Fruit fly (Drosophila melanogaster) whole organism, pupa: ENCODE measurements around the gene Sfp24F.

Source experiments
- CG10348 ChIP-seq: fragments of 200-800 bp; sonication (Bioruptor generic); IDR thresholded peaks from 2 replicates; pipeline ENCODE4 v1.3.6; 2022; ENCODE audit warnings: missing biosample characterization, missing genetic modification characterization
- CG12605 ChIP-seq: fragments of 200-800 bp; sonication (Bioruptor generic); IDR thresholded peaks from 2 replicates; pipeline ENCODE4 v1.3.6; 2022; ENCODE audit warnings: missing biosample characterization, missing genetic modification characterization
- CG13204 ChIP-seq: fragments of 200-800 bp; sonication (Bioruptor generic); optimal IDR thresholded peaks from 2 replicates; lab custom pipeline; 2018; ENCODE audit warnings: missing biosample characterization, mild to moderate bottlenecking, missing genetic modification characterization, moderate library complexity
- CG14655 ChIP-seq: fragments of 200-800 bp; sonication (Bioruptor generic); optimal IDR thresholded peaks from 3 replicates; lab custom pipeline; 2017; ENCODE audit warnings: mild to moderate bottlenecking, missing biosample characterization, missing genetic modification reagents, missing genetic modification characterization
- CG15710 ChIP-seq: fragments of 200-800 bp; sonication (Bioruptor generic); optimal IDR thresholded peaks from 2 replicates; lab custom pipeline; 2018; ENCODE audit warnings: missing biosample characterization, mild to moderate bottlenecking, missing genetic modification characterization, moderate library complexity
- CG17806 ChIP-seq: fragments of 200-800 bp; sonication (Bioruptor generic); optimal IDR thresholded peaks from 2 replicates; lab custom pipeline; 2018; ENCODE audit warnings: missing biosample characterization, mild to moderate bottlenecking, missing genetic modification characterization, moderate library complexity
- CG32121 ChIP-seq: fragments of 200-800 bp; sonication (Bioruptor generic); IDR thresholded peaks from 2 replicates; pipeline ENCODE4 v1.3.6; 2022; ENCODE audit warnings: missing biosample characterization, missing genetic modification characterization
- CG34367 ChIP-seq: fragments of 200-800 bp; sonication (Bioruptor generic); optimal IDR thresholded peaks from 2 replicates; lab custom pipeline; 2018; ENCODE audit warnings: missing biosample characterization, mild to moderate bottlenecking, missing genetic modification characterization
- CG4496 ChIP-seq: fragments of 200-800 bp; sonication (Bioruptor generic); IDR thresholded peaks from 3 replicates; pipeline ENCODE4 v1.3.6; 2022; ENCODE audit warnings: missing biosample characterization, missing genetic modification characterization
- CG8159 ChIP-seq: fragments of 200-800 bp; sonication (Bioruptor generic); optimal IDR thresholded peaks from 3 replicates; lab custom pipeline; 2018; ENCODE audit warnings: missing biosample characterization, mild to moderate bottlenecking, missing genetic modification characterization, moderate library complexity
- CG8301 ChIP-seq: fragments of 200-800 bp; sonication (Bioruptor generic); optimal IDR thresholded peaks from 2 replicates; lab custom pipeline; 2018; ENCODE audit warnings: missing biosample characterization, mild to moderate bottlenecking, missing genetic modification characterization
- CG9948 ChIP-seq: fragments of 200-800 bp; sonication (Bioruptor generic); optimal IDR thresholded peaks from 2 replicates; lab custom pipeline; 2018; ENCODE audit warnings: missing biosample characterization, mild to moderate bottlenecking, missing genetic modification characterization, moderate library complexity
- D1 ChIP-seq: fragments of 200-800 bp; sonication (Bioruptor generic); optimal IDR thresholded peaks from 2 replicates; lab custom pipeline; 2018; ENCODE audit warnings: missing biosample characterization, mild to moderate bottlenecking, missing genetic modification characterization, moderate library complexity
- EcR ChIP-seq: fragments of 200-800 bp; sonication (Bioruptor generic); optimal IDR thresholded peaks from 3 replicates; lab custom pipeline; 2019; ENCODE audit warnings: missing biosample characterization, missing genetic modification characterization, mild to moderate bottlenecking, moderate library complexity, missing genetic modification reagents
- Ets98B ChIP-seq: fragments of 200-800 bp; sonication (Bioruptor generic); IDR thresholded peaks from 2 replicates; pipeline ENCODE4 v1.3.6; 2022; ENCODE audit warnings: missing biosample characterization, missing genetic modification characterization
- Pif1A ChIP-seq: fragments of 200-800 bp; sonication (Bioruptor generic); optimal IDR thresholded peaks from 3 replicates; lab custom pipeline; 2016; ENCODE audit warnings: missing biosample characterization, missing genetic modification characterization
- Pif1B ChIP-seq: fragments of 200-800 bp; sonication (Bioruptor generic); optimal IDR thresholded peaks from 3 replicates; lab custom pipeline; 2016; ENCODE audit warnings: missing biosample characterization, missing genetic modification characterization
- Snoo ChIP-seq: fragments of 200-800 bp; sonication (Bioruptor generic); optimal IDR thresholded peaks from 3 replicates; lab custom pipeline; 2017; ENCODE audit warnings: missing biosample characterization, mild to moderate bottlenecking, missing genetic modification characterization, inconsistent platforms
- fd96Ca ChIP-seq: fragments of 200-800 bp; sonication (Bioruptor generic); IDR thresholded peaks from 3 replicates; pipeline ENCODE4 v1.3.6; 2022; ENCODE audit warnings: missing biosample characterization, missing genetic modification characterization
- gl ChIP-seq: fragments of 200-800 bp; sonication (Bioruptor generic); optimal IDR thresholded peaks from 2 replicates; lab custom pipeline; 2018; ENCODE audit warnings: missing biosample characterization, mild to moderate bottlenecking, missing genetic modification characterization
- rn ChIP-seq: fragments of 200-800 bp; sonication (Bioruptor generic); IDR thresholded peaks from 2 replicates; pipeline ENCODE4 v1.3.6; 2022; ENCODE audit warnings: missing biosample characterization, missing genetic modification characterization

Gene Sfp24F

dm6 chr2L:4458119-4459056 lies 16.5 kb upstream of the Sfp24F start, which contains the start of gene RpL27A:
RpL27A (minus strand) TSS chr2L:4458364.
- TF ChIP-seq Pif1B (GFP tag; lab: Kevin White, UChicago) (no peak), EcR (GFP tag; lab: Kevin White, UChicago) (no peak), CG14655 (GFP tag; lab: Kevin White, UChicago) (no peak), CG12605 (GFP tag; lab: Robert Waterston, UW) (peak; percentile 67), fd96Ca (GFP tag; lab: Robert Waterston, UW) (peak; percentile 14; the same call in 1 of the 3 replicates), CG4496 (peak; percentile 84), CG9948 (tag; lab: Kevin White, UChicago) (peak; percentile 41), CG34367 (tag; lab: Kevin White, UChicago) (peak; percentile 65), CG8159 (tag; lab: Kevin White, UChicago) (peak; percentile 44), CG32121 (GFP tag; lab: Robert Waterston, UW) (peak; percentile 47; the same call in 1 of the 2 replicates), CG15710 (tag; lab: Kevin White, UChicago) (peak; percentile 50), Snoo (peak; percentile 81), CG8301 (tag; lab: Kevin White, UChicago) (peak; percentile 5), Ets98B (GFP tag; lab: Robert Waterston, UW) (peak; percentile 32)

- TF ChIP-seq CG10348 (GFP tag; lab: Robert Waterston, UW) (no peak), Snoo (no peak), CG17806 (no peak), CG8159 (tag; lab: Kevin White, UChicago) (peak; percentile 26), EcR (GFP tag; lab: Kevin White, UChicago) (peak; percentile 71), CG14655 (GFP tag; lab: Kevin White, UChicago) (no peak), CG32121 (GFP tag; lab: Robert Waterston, UW) (peak; percentile 40; the same call in 1 of the 2 replicates), rn (GFP tag; lab: Robert Waterston, UW) (no peak)
Measured at dm6 chr2L:4456539-4456994, 14.7 kb upstream of the Sfp24F start, which contains the start of gene Gs1l. Gs1l (minus strand) TSS chr2L:4456807.

- TF ChIP-seq CG14655 (GFP tag; lab: Kevin White, UChicago) (no peak), CG10348 (GFP tag; lab: Robert Waterston, UW) (no peak), rn (GFP tag; lab: Robert Waterston, UW) (no peak), CG34367 (tag; lab: Kevin White, UChicago) (no peak), CG32121 (GFP tag; lab: Robert Waterston, UW) (no peak), CG12605 (GFP tag; lab: Robert Waterston, UW) (no peak), CG8301 (tag; lab: Kevin White, UChicago) (no peak), CG4496 (no peak), Ets98B (GFP tag; lab: Robert Waterston, UW) (no peak), CG15710 (tag; lab: Kevin White, UChicago) (no peak), CG17806 (no peak), D1 (tag; lab: Kevin White, UChicago) (no peak), EcR (GFP tag; lab: Kevin White, UChicago) (no peak), CG13204 (GFP tag; lab: Kevin White, UChicago) (no peak), fd96Ca (GFP tag; lab: Robert Waterston, UW) (no peak), CG9948 (tag; lab: Kevin White, UChicago) (no peak)
Measured at dm6 chr2L:4454009-4454689, 12.3 kb upstream of the Sfp24F start, which contains the start of the genes Secp43 and ND-B8. Secp43 (minus strand) TSS chr2L:4454453. ND-B8 (plus strand) TSS chr2L:4454626.

dm6 chr2L:4452798-4453197 lies 10.9 kb upstream of the Sfp24F start, which contains the start of gene CG15439:
CG15439 (minus strand) TSS chr2L:4453038.
- TF ChIP-seq CG12605 (GFP tag; lab: Robert Waterston, UW) (no peak), CG15710 (tag; lab: Kevin White, UChicago) (no peak), CG32121 (GFP tag; lab: Robert Waterston, UW) (no peak), EcR (GFP tag; lab: Kevin White, UChicago) (no peak), CG10348 (GFP tag; lab: Robert Waterston, UW) (no peak), Pif1B (GFP tag; lab: Kevin White, UChicago) (no peak), gl (tag; lab: Kevin White, UChicago) (no peak)

dm6 chr2L:4448582-4449016 lies 6.7 kb upstream of the Sfp24F start, which contains the start of gene MFS18:
MFS18 (minus strand) TSS chr2L:4448635.
- TF ChIP-seq CG17806 (peak; percentile 100), rn (GFP tag; lab: Robert Waterston, UW) (peak; percentile 98), CG14655 (GFP tag; lab: Kevin White, UChicago) (peak; percentile 99), Ets98B (GFP tag; lab: Robert Waterston, UW) (peak; percentile 99), D1 (tag; lab: Kevin White, UChicago) (peak; percentile 99), CG9948 (tag; lab: Kevin White, UChicago) (peak; percentile 98), CG12605 (GFP tag; lab: Robert Waterston, UW) (peak; percentile 98), Snoo (peak; percentile 97), fd96Ca (GFP tag; lab: Robert Waterston, UW) (peak; percentile 97), CG32121 (GFP tag; lab: Robert Waterston, UW) (peak; percentile 99), EcR (GFP tag; lab: Kevin White, UChicago) (peak; percentile 30), Pif1A (GFP tag; lab: Kevin White, UChicago) (no peak), CG34367 (tag; lab: Kevin White, UChicago) (peak; percentile 88), CG4496 (peak; percentile 99), Pif1B (GFP tag; lab: Kevin White, UChicago) (peak; percentile 96), gl (tag; lab: Kevin White, UChicago) (peak; percentile 96), CG15710 (tag; lab: Kevin White, UChicago) (peak; percentile 90), CG8159 (tag; lab: Kevin White, UChicago) (peak; percentile 99), CG10348 (GFP tag; lab: Robert Waterston, UW) (peak; percentile 81), CG13204 (GFP tag; lab: Kevin White, UChicago) (no peak), CG8301 (tag; lab: Kevin White, UChicago) (peak; percentile 99)
